Worm (Caenorhabditis elegans) whole organism, L2 larva: ENCODE data around the gene clh-5.

Source experiments
- F13H6.1 ChIP-seq: sonication (generic microtip); optimal IDR thresholded peaks from 2 replicates; lab custom pipeline; 2016; ENCODE audit warnings: missing genetic modification characterization, missing compliant biosample characterization
- R02D3.7 ChIP-seq: fragments of 150-350 bp; optimal IDR thresholded peaks from 2 replicates; lab custom pipeline; 2014; ENCODE audit warnings: missing biosample characterization, missing genetic modification characterization
- Y55F3AM.14 ChIP-seq: fragments of 200-800 bp; sonication (Bioruptor generic); optimal IDR thresholded peaks from 2 replicates; lab custom pipeline; 2018; ENCODE audit warnings: mild to moderate bottlenecking, missing genetic modification characterization, missing compliant biosample characterization
- ZK546.5 ChIP-seq: sonication (generic microtip); optimal IDR thresholded peaks from 2 replicates; lab custom pipeline; 2017; ENCODE audit warnings: missing biosample characterization, missing genetic modification characterization
- alr-1 ChIP-seq: fragments of 150-350 bp; optimal IDR thresholded peaks from 2 replicates; lab custom pipeline; 2014; ENCODE audit warnings: missing biosample characterization, missing genetic modification characterization
- aly-2 ChIP-seq: fragments of 150-350 bp; optimal IDR thresholded peaks from 2 replicates; lab custom pipeline; 2014; ENCODE audit warnings: missing biosample characterization, missing genetic modification characterization
- ama-1 ChIP-seq: fragments of 150-350 bp; optimal IDR thresholded peaks from 2 replicates; lab custom pipeline; 2018; ENCODE audit warnings: inconsistent platforms
- blmp-1 ChIP-seq: sonication (generic microtip); optimal IDR thresholded peaks from 2 replicates; lab custom pipeline; 2017; ENCODE audit warnings: missing genetic modification characterization, mild to moderate bottlenecking, missing compliant biosample characterization, antibody characterized with exemption, moderate library complexity; ENCODE audit not compliant: insufficient read depth
- ceh-16 ChIP-seq: fragments of 150-350 bp; optimal IDR thresholded peaks from 2 replicates; lab custom pipeline; 2014; ENCODE audit warnings: missing biosample characterization, missing genetic modification characterization
- ceh-82 ChIP-seq: fragments of 150-350 bp; optimal IDR thresholded peaks from 2 replicates; lab custom pipeline; 2014; ENCODE audit warnings: missing biosample characterization, missing genetic modification characterization
- crh-2 ChIP-seq: sonication (generic microtip); optimal IDR thresholded peaks from 2 replicates; lab custom pipeline; 2017; ENCODE audit warnings: missing biosample characterization, missing genetic modification characterization
- dmd-4 ChIP-seq: sonication (generic microtip); optimal IDR thresholded peaks from 2 replicates; lab custom pipeline; 2017; ENCODE audit warnings: missing biosample characterization, missing genetic modification characterization
- egl-27 ChIP-seq: sonication (generic microtip); optimal IDR thresholded peaks from 3 replicates; lab custom pipeline; 2017; ENCODE audit warnings: missing biosample characterization, missing genetic modification reagents, missing genetic modification characterization
- elt-1 ChIP-seq: fragments of 150-350 bp; optimal IDR thresholded peaks from 2 replicates; lab custom pipeline; 2014; ENCODE audit warnings: missing biosample characterization, missing genetic modification characterization
- gmeb-1 ChIP-seq: fragments of 150-350 bp; optimal IDR thresholded peaks from 2 replicates; lab custom pipeline; 2014; ENCODE audit warnings: missing biosample characterization, missing genetic modification characterization
- lin-11 ChIP-seq: fragments of 150-350 bp; sonication (generic microtip); optimal IDR thresholded peaks from 2 replicates; lab custom pipeline; 2014; ENCODE audit warnings: missing biosample characterization, missing genetic modification characterization, inconsistent platforms, mixed read lengths
- lin-13 ChIP-seq: fragments of 150-350 bp; optimal IDR thresholded peaks from 2 replicates; lab custom pipeline; 2014; ENCODE audit warnings: missing biosample characterization, missing genetic modification reagents, missing genetic modification characterization
- lin-39 ChIP-seq: fragments of 150-350 bp; optimal IDR thresholded peaks from 2 replicates; lab custom pipeline; 2014; ENCODE audit warnings: missing biosample characterization, missing genetic modification reagents, missing genetic modification characterization
- lsy-2 ChIP-seq, 2 experiments: fragments of 150-350 bp in 1 of 2; sonication (generic microtip) in 1 of 2; optimal IDR thresholded peaks; 2 replicates each; lab custom pipeline; 2014 to 2017; ENCODE audit warnings: missing biosample characterization in 2 of 2, missing genetic modification characterization in 2 of 2
- mab-5 ChIP-seq: fragments of 150-350 bp; optimal IDR thresholded peaks from 2 replicates; lab custom pipeline; 2014; ENCODE audit warnings: missing biosample characterization, missing genetic modification characterization
- mbf-1 ChIP-seq: sonication (generic microtip); optimal IDR thresholded peaks from 2 replicates; lab custom pipeline; 2017; ENCODE audit warnings: missing biosample characterization, missing genetic modification characterization
- mdl-1 ChIP-seq, 2 experiments: fragments of 150-350 bp in 1 of 2; sonication (generic microtip) in 1 of 2; optimal IDR thresholded peaks; 2 replicates each; lab custom pipeline; 2017; ENCODE audit warnings: missing biosample characterization in 2 of 2, missing genetic modification characterization in 2 of 2
- nhr-10 ChIP-seq: sonication (generic microtip); optimal IDR thresholded peaks from 2 replicates; lab custom pipeline; 2017; ENCODE audit warnings: missing biosample characterization, missing genetic modification characterization
- nhr-11 ChIP-seq: fragments of 150-350 bp; optimal IDR thresholded peaks from 2 replicates; lab custom pipeline; 2014; ENCODE audit warnings: missing biosample characterization, missing genetic modification characterization
- nhr-12 ChIP-seq: fragments of 150-350 bp; optimal IDR thresholded peaks from 2 replicates; lab custom pipeline; 2014; ENCODE audit warnings: missing biosample characterization, missing genetic modification characterization
- nhr-129 ChIP-seq: fragments of 150-350 bp; optimal IDR thresholded peaks from 2 replicates; lab custom pipeline; 2014; ENCODE audit warnings: missing biosample characterization, missing genetic modification characterization
- nhr-23 ChIP-seq: fragments of 150-350 bp; optimal IDR thresholded peaks from 2 replicates; lab custom pipeline; 2014; ENCODE audit warnings: missing biosample characterization, missing genetic modification reagents, missing genetic modification characterization
- nhr-237 ChIP-seq: fragments of 150-350 bp; optimal IDR thresholded peaks from 2 replicates; lab custom pipeline; 2014; ENCODE audit warnings: missing biosample characterization, missing genetic modification characterization
- nhr-25 ChIP-seq: fragments of 150-350 bp; sonication (generic microtip); optimal IDR thresholded peaks from 3 replicates; lab custom pipeline; 2014; ENCODE audit warnings: missing biosample characterization, missing genetic modification characterization
- nhr-6 ChIP-seq: fragments of 150-350 bp; optimal IDR thresholded peaks from 2 replicates; lab custom pipeline; 2014; ENCODE audit warnings: missing biosample characterization, missing genetic modification characterization
- nhr-77 ChIP-seq: fragments of 150-350 bp; optimal IDR thresholded peaks from 2 replicates; lab custom pipeline; 2014; ENCODE audit warnings: missing biosample characterization, missing genetic modification characterization
- peb-1 ChIP-seq: fragments of 150-350 bp; optimal IDR thresholded peaks from 2 replicates; lab custom pipeline; 2014; ENCODE audit warnings: missing biosample characterization, missing genetic modification characterization
- sem-4 ChIP-seq: fragments of 150-350 bp; optimal IDR thresholded peaks from 2 replicates; lab custom pipeline; 2014; ENCODE audit warnings: missing biosample characterization, missing genetic modification reagents, missing genetic modification characterization
- skn-1 ChIP-seq: sonication (generic microtip); optimal IDR thresholded peaks from 2 replicates; lab custom pipeline; 2017; ENCODE audit warnings: missing biosample characterization, missing genetic modification characterization
- sma-9 ChIP-seq, 2 experiments: fragments of 150-350 bp in 1 of 2; sonication (generic microtip) in 1 of 2; optimal IDR thresholded peaks; 2 replicates each; lab custom pipeline; 2014 to 2016; ENCODE audit warnings: missing genetic modification characterization in 2 of 2, mild to moderate bottlenecking in 1 of 2, missing biosample characterization in 1 of 2, missing compliant biosample characterization in 1 of 2, missing genetic modification reagents in 1 of 2, moderate library complexity in 1 of 2
- snpc-4 ChIP-seq: fragments of 150-350 bp; optimal IDR thresholded peaks from 2 replicates; lab custom pipeline; 2014; ENCODE audit warnings: missing biosample characterization, missing genetic modification characterization
- unc-39 ChIP-seq: fragments of 150-350 bp; optimal IDR thresholded peaks from 2 replicates; lab custom pipeline; 2014; ENCODE audit warnings: missing biosample characterization, missing genetic modification characterization
- unc-55 ChIP-seq: fragments of 150-350 bp; sonication (generic microtip); optimal IDR thresholded peaks from 3 replicates; lab custom pipeline; 2014; ENCODE audit warnings: missing biosample characterization, missing genetic modification reagents, missing genetic modification characterization
- unc-62 ChIP-seq: fragments of 150-350 bp; optimal IDR thresholded peaks from 2 replicates; lab custom pipeline; 2014; ENCODE audit warnings: missing biosample characterization, missing genetic modification reagents, missing genetic modification characterization
- zag-1 ChIP-seq: fragments of 150-350 bp; optimal IDR thresholded peaks from 2 replicates; lab custom pipeline; 2014; ENCODE audit warnings: missing biosample characterization, missing genetic modification characterization
- ztf-1 ChIP-seq: fragments of 200-800 bp; sonication (Bioruptor generic); conservative IDR thresholded peaks from 2 replicates; pipeline ENCODE4 v1.3.6; 2022; ENCODE audit warnings: missing genetic modification characterization, missing compliant biosample characterization
- ztf-11 ChIP-seq: sonication (generic microtip); optimal IDR thresholded peaks from 2 replicates; lab custom pipeline; 2017; ENCODE audit warnings: missing biosample characterization, missing genetic modification characterization
- ztf-4 ChIP-seq: fragments of 150-350 bp; optimal IDR thresholded peaks from 2 replicates; lab custom pipeline; 2014; ENCODE audit warnings: missing biosample characterization, missing genetic modification characterization

The clh-5 gene

ce11 chrII:9108443-9108842 is 10.0 kb upstream of the clh-5 start, which contains the start of gene dnj-23 (continued):
- TF ChIP-seq blmp-1 (tag; lab: Kevin White, UChicago) (no peak), mdl-1 (tag; optimal IDR thresholded peaks at IDR 0.05; lab: Kevin White, UChicago) (no peak), ztf-1 (GFP tag; lab: Robert Waterston, UW) (no peak), ZK546.5 (tag; lab: Kevin White, UChicago) (no peak), nhr-10 (tag; lab: Kevin White, UChicago) (no peak), lin-39 (no peak), mab-5 (tag; lab: Kevin White, UChicago) (no peak)
- TF ChIP-seq, all 48 proteins: peak for 7

DNA sequence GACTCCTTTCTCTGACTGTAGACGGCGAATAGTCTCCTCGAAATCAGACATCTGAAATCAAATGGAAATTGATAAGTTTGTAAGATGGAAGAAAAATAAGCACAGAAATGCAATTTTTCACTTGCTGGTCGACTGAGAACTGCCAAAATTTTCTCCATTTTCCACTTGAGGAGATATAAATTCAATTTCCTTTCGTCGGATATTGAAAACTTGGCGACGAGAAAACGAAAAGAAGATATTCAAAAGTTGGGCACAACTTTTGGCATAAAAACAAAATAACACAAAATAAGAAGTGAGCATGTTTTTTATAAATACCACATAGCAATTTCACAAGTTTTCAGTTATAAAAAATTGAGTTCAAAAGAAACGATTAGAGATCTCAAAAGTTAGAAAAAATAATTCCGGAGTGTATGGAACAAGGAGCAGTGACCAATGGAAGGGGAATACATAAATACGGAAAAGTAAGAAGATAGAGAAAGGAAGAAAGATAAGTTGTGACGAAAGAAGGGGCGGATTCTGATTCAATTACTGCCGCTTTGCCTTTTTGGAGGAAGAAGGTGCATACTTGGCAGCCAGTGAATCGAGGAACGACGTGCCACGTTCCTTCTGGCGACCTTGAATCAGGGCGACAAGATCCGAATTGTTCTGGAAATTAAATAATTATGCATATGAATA is 8.8 kb upstream of the clh-5 start, which contains the start of gene dyrb-1:
dyrb-1 (minus strand) TSS at position 51 of the 675 bp plus-strand sequence.
- TF ChIP-seq unc-55 (GFP tag; lab: Kevin White, UChicago) = no peak
- TF ChIP-seq sma-9 (GFP tag; optimal IDR thresholded peaks at IDR 0.05; lab: Kevin White, UChicago) = no peak
- TF ChIP-seq sma-9 (tag; optimal IDR thresholded peaks at IDR 0.05; lab: Kevin White, UChicago) = no peak
- no peak for TF ChIP-seq unc-39 (tag; lab: Kevin White, UChicago)
- TF ChIP-seq crh-2 (tag; lab: Kevin White, UChicago) = no peak
- TF ChIP-seq nhr-6 (tag; lab: Kevin White, UChicago) = no peak

DNA sequence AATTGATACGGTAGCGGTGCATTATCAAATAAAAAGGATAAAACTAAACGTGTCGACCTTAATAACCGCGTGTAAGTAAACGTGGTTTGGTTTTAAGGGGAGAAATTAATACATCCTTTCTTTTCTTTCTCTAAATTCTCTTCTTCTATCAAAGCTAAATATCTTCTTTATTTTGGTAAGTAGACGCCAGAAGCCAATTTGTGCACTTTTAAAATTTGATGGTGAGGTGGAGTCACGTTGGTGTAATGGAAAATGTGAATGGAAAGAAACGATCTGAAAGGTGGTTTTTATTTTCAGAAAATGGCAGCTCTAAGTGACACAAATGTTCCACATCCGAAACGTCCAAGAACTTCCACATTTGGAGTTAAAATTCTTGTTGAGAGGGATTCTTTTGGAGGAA is 2.4 kb upstream of the clh-5 start, which contains the start of gene T24H10.5:
T24H10.5 (plus strand) TSS at position 301 of the 400 bp plus-strand sequence.
- TF ChIP-seq unc-62 (GFP tag; lab: Kevin White, UChicago) (no peak), snpc-4 (tag; lab: Kevin White, UChicago) (no peak), alr-1 (tag; lab: Kevin White, UChicago) (no peak), skn-1 (tag; lab: Kevin White, UChicago) (no peak)

ce11 chrII:9099017-9099416 is 612 bp upstream of the clh-5 start, which contains the start of gene T24H10.1:
TSS of gene T24H10.1 (plus strand) at chrII:9099371.
- TF ChIP-seq gmeb-1 (tag; lab: Kevin White, UChicago) (peak; percentile 85), alr-1 (tag; lab: Kevin White, UChicago) (no peak), F13H6.1 (tag; lab: Kevin White, UChicago) (peak; percentile 77), sem-4 (tag; lab: Kevin White, UChicago) (peak; percentile 56), mbf-1 (tag; lab: Kevin White, UChicago) (no peak), nhr-10 (tag; lab: Kevin White, UChicago) (peak; percentile 20), lin-39 (no peak), egl-27 (tag; lab: Kevin White, UChicago) (peak; percentile 20), ZK546.5 (tag; lab: Kevin White, UChicago) (no peak), Y55F3AM.14 (GFP tag; lab: Kevin White, UChicago) (no peak), nhr-11 (tag; lab: Kevin White, UChicago) (no peak), nhr-12 (tag; lab: Kevin White, UChicago) (no peak), R02D3.7 (tag; lab: Kevin White, UChicago) (no peak), snpc-4 (tag; lab: Kevin White, UChicago) (peak; percentile 3), ztf-1 (GFP tag; lab: Robert Waterston, UW) (no peak), crh-2 (tag; lab: Kevin White, UChicago) (peak; percentile 48), unc-55 (GFP tag; lab: Kevin White, UChicago) (peak; percentile 70), nhr-6 (tag; lab: Kevin White, UChicago) (no peak), zag-1 (no peak), nhr-77 (no peak), unc-62 (GFP tag; lab: Kevin White, UChicago) (no peak), dmd-4 (no peak), peb-1 (tag; lab: Kevin White, UChicago) (no peak), lsy-2 (tag; optimal IDR thresholded peaks at IDR 0.05; lab: Kevin White, UChicago) (peak; percentile 72 to 86), ama-1 (no peak), mab-5 (tag; lab: Kevin White, UChicago) (peak; percentile 43), elt-1 (tag; lab: Kevin White, UChicago) (no peak), nhr-25 (peak; percentile 64), nhr-129 (tag; lab: Kevin White, UChicago) (peak; percentile 60), blmp-1 (tag; lab: Kevin White, UChicago) (no peak), ceh-82 (tag; lab: Kevin White, UChicago) (no peak), sma-9 (GFP tag; optimal IDR thresholded peaks at IDR 0.05; lab: Kevin White, UChicago) (peak; percentile 62), sma-9 (tag; optimal IDR thresholded peaks at IDR 0.05; lab: Kevin White, UChicago) (no peak), nhr-237 (tag; lab: Kevin White, UChicago) (no peak), lin-13 (GFP tag; lab: Kevin White, UChicago) (peak; percentile 59), mdl-1 (tag; optimal IDR thresholded peaks at IDR 0.05; lab: Kevin White, UChicago) (no peak), ceh-16 (tag; lab: Kevin White, UChicago) (no peak), ztf-11 (tag; lab: Kevin White, UChicago) (no peak), lin-11 (tag; lab: Kevin White, UChicago) (peak; percentile 53), nhr-23 (tag; lab: Kevin White, UChicago) (no peak), aly-2 (tag; lab: Kevin White, UChicago) (no peak), unc-39 (tag; lab: Kevin White, UChicago) (no peak), ztf-4 (no peak)
